Fruit fly (Drosophila melanogaster) whole organism, embryonic: ENCODE measurements around the gene CG33986.

Experiments
- C15 ChIP-seq: fragments of 200-800 bp; sonication (Bioruptor generic); IDR thresholded peaks from 3 replicates; pipeline ENCODE4 v1.3.6; 2022; ENCODE audit warnings: missing biosample characterization, missing genetic modification characterization
- CG10209 ChIP-seq: fragments of 200-800 bp; sonication (Bioruptor generic); optimal IDR thresholded peaks from 3 replicates; lab custom pipeline; 2017; ENCODE audit warnings: missing biosample characterization, mild to moderate bottlenecking, missing genetic modification characterization, missing genetic modification reagents
- CG10565 ChIP-seq: fragments of 200-800 bp; sonication (Bioruptor generic); optimal IDR thresholded peaks from 3 replicates; lab custom pipeline; 2016; ENCODE audit warnings: missing biosample characterization, mild to moderate bottlenecking, missing genetic modification characterization
- CG11247 ChIP-seq: fragments of 200-800 bp; sonication (Bioruptor generic); IDR thresholded peaks from 2 replicates; pipeline ENCODE4 v1.3.6; 2022; ENCODE audit warnings: missing biosample characterization, missing genetic modification characterization
- CG11504 ChIP-seq: fragments of 200-800 bp; sonication (Bioruptor generic); optimal IDR thresholded peaks from 3 replicates; lab custom pipeline; 2019; ENCODE audit warnings: missing biosample characterization, mild to moderate bottlenecking, missing genetic modification characterization, moderate library complexity
- CG12071 ChIP-seq: fragments of 200-800 bp; sonication (Bioruptor generic); optimal IDR thresholded peaks from 3 replicates; lab custom pipeline; 2018; ENCODE audit warnings: missing biosample characterization, mild to moderate bottlenecking, missing genetic modification characterization
- CG12155 ChIP-seq: fragments of 200-800 bp; sonication (Bioruptor generic); optimal IDR thresholded peaks from 3 replicates; lab custom pipeline; 2016; ENCODE audit warnings: missing biosample characterization, missing genetic modification characterization
- CG13624 ChIP-seq: fragments of 200-800 bp; sonication (Bioruptor generic); optimal IDR thresholded peaks from 2 replicates; lab custom pipeline; 2016; ENCODE audit warnings: missing biosample characterization, missing genetic modification characterization
- CG14965 ChIP-seq: fragments of 200-800 bp; sonication (Bioruptor generic); optimal IDR thresholded peaks from 2 replicates; lab custom pipeline; 2016; ENCODE audit warnings: missing biosample characterization, missing genetic modification characterization, borderline replicate concordance
- CG1529 ChIP-seq: fragments of 200-800 bp; sonication (Bioruptor generic); optimal IDR thresholded peaks from 3 replicates; lab custom pipeline; 2018; ENCODE audit warnings: missing biosample characterization, missing genetic modification characterization
- CG15696 ChIP-seq: fragments of 200-800 bp; sonication (Bioruptor generic); optimal IDR thresholded peaks from 2 replicates; lab custom pipeline; 2019; ENCODE audit warnings: missing biosample characterization, mild to moderate bottlenecking, missing genetic modification characterization, moderate library complexity
- CG1602 ChIP-seq: fragments of 200-800 bp; sonication (Bioruptor generic); optimal IDR thresholded peaks from 3 replicates; lab custom pipeline; 2016; ENCODE audit warnings: missing biosample characterization, missing genetic modification characterization
- CG1603 ChIP-seq: fragments of 200-800 bp; sonication (Bioruptor generic); optimal IDR thresholded peaks from 2 replicates; lab custom pipeline; 2019; ENCODE audit warnings: missing biosample characterization, mild to moderate bottlenecking, missing genetic modification characterization, moderate library complexity
- CG16863 ChIP-seq: fragments of 200-800 bp; sonication (Bioruptor generic); optimal IDR thresholded peaks from 3 replicates; lab custom pipeline; 2016; ENCODE audit warnings: missing biosample characterization, missing genetic modification characterization
- CG17186 ChIP-seq: fragments of 200-800 bp; sonication (Bioruptor generic); optimal IDR thresholded peaks from 3 replicates; lab custom pipeline; 2017; ENCODE audit warnings: missing biosample characterization, missing genetic modification reagents, missing genetic modification characterization
- CG17361 ChIP-seq: fragments of 200-800 bp; sonication (Bioruptor generic); IDR thresholded peaks from 3 replicates; pipeline ENCODE4 v1.3.6; 2022; ENCODE audit warnings: missing biosample characterization, missing genetic modification characterization
- CG31224 ChIP-seq: fragments of 200-800 bp; sonication (Bioruptor generic); IDR thresholded peaks from 2 replicates; pipeline ENCODE4 v1.3.6; 2022; ENCODE audit warnings: missing biosample characterization, missing genetic modification characterization
- CG31441 ChIP-seq: fragments of 200-800 bp; sonication (Bioruptor generic); IDR thresholded peaks from 2 replicates; pipeline ENCODE4 v1.3.6; 2022; ENCODE audit warnings: missing biosample characterization, missing genetic modification characterization
- CG4424 ChIP-seq: fragments of 200-800 bp; sonication (Bioruptor generic); optimal IDR thresholded peaks from 3 replicates; lab custom pipeline; 2016; ENCODE audit warnings: missing biosample characterization, missing genetic modification characterization
- CG6791 ChIP-seq: fragments of 200-800 bp; sonication (Bioruptor generic); IDR thresholded peaks from 3 replicates; pipeline ENCODE4 v1.3.6; 2022; ENCODE audit warnings: missing biosample characterization, missing genetic modification characterization; ENCODE audit not compliant: partially characterized antibody
- CG7987 ChIP-seq: fragments of 200-800 bp; sonication (Bioruptor generic); optimal IDR thresholded peaks from 2 replicates; lab custom pipeline; 2018; ENCODE audit warnings: missing biosample characterization, mild to moderate bottlenecking, missing genetic modification characterization, moderate library complexity
- Dll ChIP-seq: fragments of 200-800 bp; sonication (Bioruptor generic); IDR thresholded peaks from 4 replicates; pipeline ENCODE4 v1.3.6; 2022; ENCODE audit warnings: missing biosample characterization, missing genetic modification characterization; ENCODE audit not compliant: partially characterized antibody
- Doc2 ChIP-seq: fragments of 200-800 bp; sonication (Bioruptor generic); IDR thresholded peaks from 2 replicates; pipeline ENCODE4 v1.3.6; 2022; ENCODE audit warnings: missing biosample characterization, missing genetic modification characterization
- Ets97D ChIP-seq: fragments of 200-800 bp; sonication (Bioruptor generic); optimal IDR thresholded peaks from 3 replicates; lab custom pipeline; 2016; ENCODE audit warnings: missing biosample characterization, missing genetic modification characterization
- Fer2 ChIP-seq: fragments of 200-800 bp; sonication (Bioruptor generic); optimal IDR thresholded peaks from 2 replicates; lab custom pipeline; 2018; ENCODE audit warnings: missing biosample characterization, mild to moderate bottlenecking, missing genetic modification characterization, moderate library complexity
- Gsc ChIP-seq: fragments of 200-800 bp; sonication (Bioruptor generic); IDR thresholded peaks from 2 replicates; pipeline ENCODE4 v1.3.6; 2022; ENCODE audit warnings: missing biosample characterization, missing genetic modification characterization
- Hmr ChIP-seq: fragments of 200-800 bp; sonication (Bioruptor generic); optimal IDR thresholded peaks from 3 replicates; lab custom pipeline; 2017; ENCODE audit warnings: mild to moderate bottlenecking, missing biosample characterization, missing genetic modification reagents, missing genetic modification characterization
- Nf-YC ChIP-seq: fragments of 200-800 bp; optimal IDR thresholded peaks from 3 replicates; lab custom pipeline; 2019; ENCODE audit warnings: missing biosample characterization, mild to moderate bottlenecking, missing genetic modification characterization, moderate library complexity
- Opbp ChIP-seq: fragments of 200-800 bp; sonication (Bioruptor generic); IDR thresholded peaks from 3 replicates; pipeline ENCODE4 v1.3.6; 2022; ENCODE audit warnings: missing biosample characterization, missing genetic modification characterization; ENCODE audit not compliant: partially characterized antibody
- Sox102F ChIP-seq: fragments of 200-800 bp; sonication (Bioruptor generic); optimal IDR thresholded peaks from 2 replicates; lab custom pipeline; 2018; ENCODE audit warnings: missing biosample characterization, mild to moderate bottlenecking, missing genetic modification characterization, moderate library complexity
- Spps ChIP-seq: fragments of 200-800 bp; sonication (Bioruptor generic); optimal IDR thresholded peaks from 2 replicates; lab custom pipeline; 2018; ENCODE audit warnings: missing biosample characterization, mild to moderate bottlenecking, missing genetic modification characterization
- Stat92E ChIP-seq, 3 experiments: fragments of >200 bp in 2 of 3; fragments of 200-800 bp in 1 of 3; sonication (Bioruptor generic) in 1 of 3; optimal IDR thresholded peaks; 2 replicates each; lab custom pipeline; 2017 to 2019; ENCODE audit warnings: missing biosample characterization in 3 of 3, missing genetic modification characterization in 3 of 3, mild to moderate bottlenecking in 1 of 3, moderate library complexity in 1 of 3
- TFAM ChIP-seq: fragments of 200-800 bp; sonication (Bioruptor generic); optimal IDR thresholded peaks from 2 replicates; lab custom pipeline; 2017; ENCODE audit warnings: missing biosample characterization, missing genetic modification characterization, inconsistent platforms
- Usf ChIP-seq: fragments of 200-800 bp; sonication (Bioruptor generic); optimal IDR thresholded peaks from 2 replicates; lab custom pipeline; 2017; ENCODE audit warnings: missing genotype, missing biosample characterization, missing genetic modification characterization
- ab ChIP-seq: fragments of 200-800 bp; sonication (Bioruptor generic); optimal IDR thresholded peaks from 2 replicates; lab custom pipeline; 2016; ENCODE audit warnings: missing biosample characterization, missing genetic modification characterization
- bsh ChIP-seq, 2 experiments: fragments of 200-800 bp; sonication (Bioruptor generic); optimal IDR thresholded peaks; 2 replicates each; lab custom pipeline; 2017 to 2018; ENCODE audit warnings: mild to moderate bottlenecking in 2 of 2, missing biosample characterization in 2 of 2, missing genetic modification characterization in 2 of 2, moderate library complexity in 1 of 2
- ci ChIP-seq: fragments of 200-800 bp; sonication (Bioruptor generic); IDR thresholded peaks from 3 replicates; pipeline ENCODE4 v1.3.6; 2022; ENCODE audit warnings: missing biosample characterization, missing genetic modification characterization
- dati ChIP-seq: fragments of 200-800 bp; sonication (Bioruptor generic); IDR thresholded peaks from 2 replicates; pipeline ENCODE4 v1.3.6; 2022; ENCODE audit warnings: missing biosample characterization, missing genetic modification characterization
- disco-r ChIP-seq: fragments of 200-800 bp; sonication (Bioruptor generic); optimal IDR thresholded peaks from 2 replicates; lab custom pipeline; 2016; ENCODE audit warnings: missing biosample characterization, missing genetic modification characterization
- fd64A ChIP-seq: fragments of 200-800 bp; sonication (Bioruptor generic); optimal IDR thresholded peaks from 3 replicates; lab custom pipeline; 2018; ENCODE audit warnings: missing biosample characterization, mild to moderate bottlenecking, missing genetic modification characterization
- ham ChIP-seq: fragments of 200-800 bp; sonication (Bioruptor generic); IDR thresholded peaks from 2 replicates; pipeline ENCODE4 v1.3.6; 2022; ENCODE audit warnings: missing biosample characterization, missing genetic modification characterization
- mirr ChIP-seq: fragments of 200-800 bp; sonication (Bioruptor generic); optimal IDR thresholded peaks from 3 replicates; lab custom pipeline; 2018; ENCODE audit warnings: missing biosample characterization, mild to moderate bottlenecking, missing genetic modification characterization
- nom ChIP-seq: fragments of 200-800 bp; sonication (Bioruptor generic); optimal IDR thresholded peaks from 2 replicates; lab custom pipeline; 2017; ENCODE audit warnings: missing biosample characterization, missing genetic modification characterization, mild to moderate bottlenecking, moderate library complexity, missing genetic modification reagents
- oc ChIP-seq: fragments of 200-800 bp; sonication (Bioruptor generic); optimal IDR thresholded peaks from 2 replicates; lab custom pipeline; 2018; ENCODE audit warnings: missing biosample characterization, mild to moderate bottlenecking, missing genetic modification characterization, moderate library complexity
- phol ChIP-seq: fragments of 200-800 bp; sonication (Bioruptor generic); optimal IDR thresholded peaks from 3 replicates; lab custom pipeline; 2018; ENCODE audit warnings: missing biosample characterization, mild to moderate bottlenecking, missing genetic modification characterization, moderate library complexity
- row ChIP-seq: fragments of 200-800 bp; sonication (Bioruptor generic); IDR thresholded peaks from 3 replicates; pipeline ENCODE4 v1.3.6; 2022; ENCODE audit warnings: missing biosample characterization, missing genetic modification characterization
- zf30C ChIP-seq: fragments of 200-800 bp; sonication (Bioruptor generic); optimal IDR thresholded peaks from 3 replicates; lab custom pipeline; 2018; ENCODE audit warnings: missing biosample characterization, mild to moderate bottlenecking, missing genetic modification characterization

The CG33986 gene

DNA sequence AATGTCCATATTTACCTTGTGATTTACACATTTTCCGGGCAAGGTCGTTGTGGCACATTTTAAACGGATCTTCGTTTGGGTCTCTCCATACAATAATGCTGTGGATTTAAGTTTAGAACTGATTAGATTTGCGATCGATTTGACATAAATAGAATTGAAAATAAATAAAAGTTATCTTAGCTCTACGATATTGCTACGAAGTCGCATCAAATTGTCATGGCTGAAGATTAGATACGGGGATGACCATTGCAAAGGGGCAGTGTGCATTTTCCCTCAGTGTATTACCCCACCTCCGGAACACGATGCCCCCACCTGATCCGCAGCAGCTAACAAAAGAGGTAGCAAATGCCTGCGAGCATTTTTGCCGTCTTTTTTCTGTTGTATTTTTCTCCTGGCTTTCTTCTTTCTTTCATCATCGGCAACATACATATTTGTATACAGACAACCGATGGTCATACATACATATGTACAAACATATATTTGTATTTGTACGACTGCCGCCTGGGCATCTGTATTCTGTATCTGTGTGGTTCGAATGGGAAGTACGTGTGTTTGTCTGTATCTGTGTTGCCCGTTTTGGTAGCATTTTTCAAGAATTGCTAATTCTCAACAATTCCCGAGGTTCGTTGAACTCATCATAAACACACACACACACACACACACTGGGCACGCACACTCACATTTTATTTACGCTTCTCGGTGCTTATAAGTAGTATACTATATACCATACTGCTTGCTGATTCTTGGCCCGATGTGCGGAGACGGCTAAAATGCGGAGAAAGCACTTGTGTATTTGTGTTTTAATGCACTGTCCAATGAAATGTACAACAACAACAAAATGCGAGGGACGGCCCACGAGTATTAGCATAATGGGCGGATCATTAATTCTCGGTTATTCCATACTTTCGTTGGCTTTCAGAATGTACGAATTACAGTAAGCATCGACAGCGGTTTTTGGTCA, 19.7 kb upstream of the CG33986 start (continued):
- no peak for TF ChIP-seq Usf (GFP tag; lab: Kevin White, UChicago)
- TF ChIP-seq ham (GFP tag; lab: Robert Waterston, UW) = no peak
- TF ChIP-seq Hmr (GFP tag; lab: Kevin White, UChicago) = no peak
- no peak for TF ChIP-seq C15 (GFP tag; lab: Robert Waterston, UW)
- TF ChIP-seq CG15696 (tag; lab: Kevin White, UChicago) = no peak
- TF ChIP-seq Nf-YC (tag; lab: Kevin White, UChicago) = no peak
- TF ChIP-seq Dll (GFP tag; lab: Robert Waterston, UW) = no peak
- no peak for TF ChIP-seq CG16863
- no peak for TF ChIP-seq CG12071 (GFP tag; lab: Kevin White, UChicago)
- no peak for TF ChIP-seq Doc2
- TF ChIP-seq CG13624 (GFP tag; lab: Kevin White, UChicago) = no peak
- TF ChIP-seq Opbp (GFP tag; lab: Robert Waterston, UW) = 0 out of 3 replicates have a peak, but pooled peaks have one; percentile 12
- no peak for TF ChIP-seq CG14965 (GFP tag; lab: Kevin White, UChicago)
- TF ChIP-seq CG6791 (GFP tag; lab: Robert Waterston, UW) = no peak
- TF ChIP-seq Stat92E (GFP tag; optimal IDR thresholded peaks at IDR 0.05; lab: Kevin White, UChicago) = peak in 1 of 3 experiments; percentile 24
- no peak for TF ChIP-seq dati
- no peak for TF ChIP-seq CG31224 (GFP tag; lab: Robert Waterston, UW)
- TF ChIP-seq CG17361 (GFP tag; lab: Robert Waterston, UW) = peak; percentile 41; the same call in 2 of the 3 replicates
- TF ChIP-seq ab = no peak
- peak; percentile 31 for TF ChIP-seq CG1603 (tag; lab: Kevin White, UChicago)
- no peak for TF ChIP-seq disco-r (GFP tag; lab: Kevin White, UChicago)
- peak; percentile 23 for TF ChIP-seq phol (tag; lab: Kevin White, UChicago)
- 0 out of 3 replicates have a peak, but pooled peaks have one; percentile 10 for TF ChIP-seq row (GFP tag; lab: Robert Waterston, UW)
- TF ChIP-seq CG1529 (GFP tag; lab: Kevin White, UChicago) = no peak
- TF ChIP-seq nom (GFP tag; lab: Kevin White, UChicago) = no peak
- no peak for TF ChIP-seq oc (tag; lab: Kevin White, UChicago)
- no peak for TF ChIP-seq CG10565 (GFP tag; lab: Kevin White, UChicago)
- peak; percentile 17 for TF ChIP-seq Sox102F (GFP tag; lab: Kevin White, UChicago)
- TF ChIP-seq Gsc (GFP tag; lab: Robert Waterston, UW) = no peak
- 0 out of 2 replicates have a peak, but pooled peaks have one; percentile 17 for TF ChIP-seq CG31441
- no peak for TF ChIP-seq CG10209 (GFP tag; lab: Kevin White, UChicago)
- TF ChIP-seq Fer2 (tag; lab: Kevin White, UChicago) = no peak
- peak in 1 of 2 experiments; percentile 20 for TF ChIP-seq bsh (GFP tag; optimal IDR thresholded peaks at IDR 0.05; lab: Kevin White, UChicago)
- TF ChIP-seq fd64A = no peak
- no peak for TF ChIP-seq mirr (GFP tag; lab: Kevin White, UChicago)
- no peak for TF ChIP-seq CG12155
- no peak for TF ChIP-seq CG11247 (GFP tag; lab: Robert Waterston, UW)
- TF ChIP-seq TFAM (GFP tag; lab: Kevin White, UChicago) = no peak
- no peak for TF ChIP-seq CG17186
- no peak for TF ChIP-seq CG7987
- TF ChIP-seq zf30C (GFP tag; lab: Kevin White, UChicago) = peak; percentile 45
- TF ChIP-seq ci (GFP tag; lab: Robert Waterston, UW) = peak; percentile 46; the same call in 1 of the 3 replicates
- TF ChIP-seq Ets97D (GFP tag; lab: Kevin White, UChicago) = no peak
- TF ChIP-seq CG1602 (GFP tag; lab: Kevin White, UChicago) = no peak
- peak; percentile 15 for TF ChIP-seq CG4424 (GFP tag; lab: Kevin White, UChicago)
- peak; percentile 21 for TF ChIP-seq CG11504 (tag; lab: Kevin White, UChicago)
- no peak for TF ChIP-seq Spps (tag; lab: Kevin White, UChicago)
